Worm (Caenorhabditis elegans) whole organism, early embryonic: ENCODE data around the gene ZK669.3.

Experiments
- F13C5.2 ChIP-seq: sonication (generic microtip); optimal IDR thresholded peaks from 2 replicates; lab custom pipeline; 2017; ENCODE audit warnings: mild to moderate bottlenecking, missing genetic modification characterization, inconsistent platforms, missing compliant biosample characterization
- aly-1 ChIP-seq: sonication (generic microtip); optimal IDR thresholded peaks from 2 replicates; lab custom pipeline; 2016; ENCODE audit warnings: missing genetic modification characterization, missing compliant biosample characterization
- ama-1 ChIP-seq: fragments of 150-350 bp; optimal IDR thresholded peaks from 2 replicates; lab custom pipeline; 2014
- ceh-36 ChIP-seq: sonication (generic microtip); optimal IDR thresholded peaks from 2 replicates; lab custom pipeline; 2016; ENCODE audit warnings: missing genetic modification characterization, inconsistent platforms, missing compliant biosample characterization
- flt-1 ChIP-seq: fragments of 200-800 bp; sonication (Bioruptor generic); IDR thresholded peaks from 2 replicates; pipeline ENCODE4 v1.3.6; 2022; ENCODE audit warnings: missing genetic modification characterization, missing compliant biosample characterization
- hmbx-1 ChIP-seq: sonication (generic microtip); optimal IDR thresholded peaks from 2 replicates; lab custom pipeline; 2016; ENCODE audit warnings: mild to moderate bottlenecking, missing genetic modification characterization, missing compliant biosample characterization
- hmg-4 ChIP-seq: fragments of 200-800 bp; sonication (Bioruptor generic); optimal IDR thresholded peaks from 2 replicates; lab custom pipeline; 2018; ENCODE audit warnings: mild to moderate bottlenecking, missing genetic modification characterization, missing compliant biosample characterization
- hnd-1 ChIP-seq: sonication (generic microtip); optimal IDR thresholded peaks from 2 replicates; lab custom pipeline; 2016; ENCODE audit warnings: missing genetic modification characterization, missing compliant biosample characterization
- pes-1 ChIP-seq: fragments of 200-800 bp; sonication (Bioruptor generic); IDR thresholded peaks from 2 replicates; pipeline ENCODE4 v1.3.6; 2022; ENCODE audit warnings: missing genetic modification reagents, missing genetic modification characterization, missing compliant biosample characterization
- scrt-1 ChIP-seq: fragments of 200-800 bp; sonication (Bioruptor generic); IDR thresholded peaks from 2 replicates; pipeline ENCODE4 v1.3.6; 2022; ENCODE audit warnings: missing genetic modification characterization, missing compliant biosample characterization
- sea-1 ChIP-seq: fragments of 200-800 bp; sonication (Bioruptor generic); conservative IDR thresholded peaks from 2 replicates; pipeline ENCODE4 v1.3.6; 2022; ENCODE audit warnings: missing genetic modification characterization, missing compliant biosample characterization
- tbx-11 ChIP-seq: fragments of 200-800 bp; sonication (Bioruptor generic); IDR thresholded peaks from 2 replicates; pipeline ENCODE4 v1.3.6; 2022; ENCODE audit warnings: missing genetic modification characterization, missing compliant biosample characterization
- tbx-37 ChIP-seq: fragments of 200-800 bp; sonication (Bioruptor generic); conservative IDR thresholded peaks from 2 replicates; pipeline ENCODE4 v1.3.6; 2022; ENCODE audit warnings: missing genetic modification reagents, missing genetic modification characterization, missing compliant biosample characterization
- tra-4 ChIP-seq: sonication (generic microtip); optimal IDR thresholded peaks from 2 replicates; lab custom pipeline; 2017; ENCODE audit warnings: missing genetic modification characterization, missing compliant biosample characterization

- TF ChIP-seq hmbx-1 (tag; lab: Kevin White, UChicago): no peak
- TF ChIP-seq ama-1 (lab: Kevin White, UChicago): no peak
- no peak for TF ChIP-seq aly-1
- no peak for TF ChIP-seq flt-1 (GFP tag; lab: Robert Waterston, UW)
- no peak for TF ChIP-seq scrt-1 (GFP tag; lab: Robert Waterston, UW)
- TF ChIP-seq hnd-1 (tag; lab: Kevin White, UChicago): no peak
- TF ChIP-seq tbx-37: no peak
- no peak for TF ChIP-seq pes-1 (GFP tag; lab: Robert Waterston, UW)
- no peak for TF ChIP-seq ceh-36 (tag; lab: Kevin White, UChicago)
- TF ChIP-seq hmg-4 (GFP tag; lab: Kevin White, UChicago): no peak
- TF ChIP-seq tbx-11: no peak
- no peak for TF ChIP-seq F13C5.2 (tag; lab: Kevin White, UChicago)
- TF ChIP-seq tra-4 (tag; lab: Kevin White, UChicago): no peak
- TF ChIP-seq sea-1 (GFP tag; lab: Robert Waterston, UW): no peak
Measured at ce11 chrII:7985029-7985428, 44.1 kb downstream of the ZK669.3 start.
